Fruit fly (Drosophila melanogaster) whole organism, prepupa: ENCODE data around the gene Or19a.

Experiments used
- CG15336 ChIP-seq: fragments of 200-800 bp; sonication (Bioruptor generic); IDR thresholded peaks from 2 replicates; pipeline ENCODE4 v1.3.6; 2022; ENCODE audit warnings: missing biosample characterization, missing genetic modification characterization
- CG6276 ChIP-seq: fragments of 200-800 bp; sonication (Bioruptor generic); optimal IDR thresholded peaks from 2 replicates; lab custom pipeline; 2017; ENCODE audit warnings: missing biosample characterization, mild to moderate bottlenecking, missing genetic modification characterization
- CG8319 ChIP-seq: fragments of 200-800 bp; sonication (Bioruptor generic); optimal IDR thresholded peaks from 3 replicates; lab custom pipeline; 2016; ENCODE audit warnings: missing biosample characterization, missing genetic modification characterization
- CG8632 ChIP-seq: fragments of 200-800 bp; sonication (Bioruptor generic); optimal IDR thresholded peaks from 3 replicates; lab custom pipeline; 2016; ENCODE audit warnings: missing biosample characterization, missing genetic modification characterization
- Eip93F ChIP-seq: fragments of 200-800 bp; sonication (Bioruptor generic); optimal IDR thresholded peaks from 2 replicates; lab custom pipeline; 2016; ENCODE audit warnings: missing biosample characterization, mild to moderate bottlenecking, missing genetic modification characterization
- Ets96B ChIP-seq: fragments of 200-800 bp; optimal IDR thresholded peaks from 2 replicates; lab custom pipeline; 2019; ENCODE audit warnings: missing biosample characterization, mild to moderate bottlenecking, missing genetic modification characterization, moderate library complexity
- Sox102F ChIP-seq: fragments of 200-800 bp; sonication (Bioruptor generic); optimal IDR thresholded peaks from 2 replicates; lab custom pipeline; 2016; ENCODE audit warnings: missing biosample characterization, mild to moderate bottlenecking, missing genetic modification characterization
- achi ChIP-seq: fragments of 200-800 bp; sonication (Bioruptor generic); optimal IDR thresholded peaks from 3 replicates; lab custom pipeline; 2016; ENCODE audit warnings: missing biosample characterization, missing genetic modification characterization
- eg ChIP-seq: fragments of 200-800 bp; sonication (Bioruptor generic); IDR thresholded peaks from 3 replicates; pipeline ENCODE4 v1.3.6; 2022; ENCODE audit warnings: missing biosample characterization, missing genetic modification characterization
- fd59A ChIP-seq: fragments of 200-800 bp; sonication (Bioruptor generic); optimal IDR thresholded peaks from 2 replicates; lab custom pipeline; 2017; ENCODE audit warnings: missing biosample characterization, mild to moderate bottlenecking, missing genetic modification characterization, missing genetic modification reagents
- lz ChIP-seq: fragments of 200-800 bp; sonication (Bioruptor generic); optimal IDR thresholded peaks from 3 replicates; lab custom pipeline; 2016; ENCODE audit warnings: missing biosample characterization, missing genetic modification characterization
- net ChIP-seq: fragments of 200-800 bp; sonication (Bioruptor generic); optimal IDR thresholded peaks from 3 replicates; lab custom pipeline; 2016; ENCODE audit warnings: missing biosample characterization, missing genetic modification characterization
- salr ChIP-seq, 2 experiments: fragments of 200-800 bp; sonication (Bioruptor generic); optimal IDR thresholded peaks; 3 replicates each; lab custom pipeline; 2016 to 2018; ENCODE audit warnings: missing biosample characterization in 2 of 2, missing genetic modification characterization in 2 of 2, mild to moderate bottlenecking in 1 of 2
- spab ChIP-seq: fragments of 200-800 bp; sonication (Bioruptor generic); optimal IDR thresholded peaks from 2 replicates; lab custom pipeline; 2017; ENCODE audit warnings: missing biosample characterization, mild to moderate bottlenecking, missing genetic modification characterization, missing genetic modification reagents

- no peak for TF ChIP-seq spab (GFP tag; lab: Kevin White, UChicago)
- TF ChIP-seq salr (GFP tag; optimal IDR thresholded peaks at IDR 0.05; lab: Kevin White, UChicago): no peak
- TF ChIP-seq fd59A: no peak
- no peak for TF ChIP-seq achi
- no peak for TF ChIP-seq Sox102F
- no peak for TF ChIP-seq Eip93F (GFP tag; lab: Kevin White, UChicago)
- TF ChIP-seq CG6276 (GFP tag; lab: Kevin White, UChicago): no peak
- no peak for TF ChIP-seq CG15336 (GFP tag; lab: Robert Waterston, UW)
- TF ChIP-seq CG8632 (GFP tag; lab: Kevin White, UChicago): no peak
- no peak for TF ChIP-seq CG8319 (GFP tag; lab: Kevin White, UChicago)
- TF ChIP-seq lz (GFP tag; lab: Kevin White, UChicago): no peak
- TF ChIP-seq eg (GFP tag; lab: Robert Waterston, UW): no peak
- TF ChIP-seq net (GFP tag; lab: Kevin White, UChicago): no peak
- TF ChIP-seq Ets96B (tag; lab: Kevin White, UChicago): no peak
Measured at dm6 chrX:20159679-20160140, 16.7 kb upstream of the Or19a start, which contains the start of gene Rab35.
